Worm (Caenorhabditis elegans) whole organism, early embryonic: ENCODE results near the gene srh-122.

Source experiments
- aly-1 ChIP-seq: sonication (generic microtip); optimal IDR thresholded peaks from 2 replicates; lab custom pipeline; 2016; ENCODE audit warnings: missing genetic modification characterization, missing compliant biosample characterization
- ama-1 ChIP-seq: fragments of 150-350 bp; optimal IDR thresholded peaks from 2 replicates; lab custom pipeline; 2014
- ceh-13 ChIP-seq: fragments of 200-800 bp; sonication (Bioruptor generic); optimal IDR thresholded peaks from 2 replicates; lab custom pipeline; 2018; ENCODE audit warnings: mild to moderate bottlenecking, missing genetic modification characterization, missing compliant biosample characterization
- ceh-36 ChIP-seq: sonication (generic microtip); optimal IDR thresholded peaks from 2 replicates; lab custom pipeline; 2016; ENCODE audit warnings: missing genetic modification characterization, inconsistent platforms, missing compliant biosample characterization
- ets-7 ChIP-seq: sonication (generic microtip); optimal IDR thresholded peaks from 2 replicates; lab custom pipeline; 2016; ENCODE audit warnings: missing genotype, missing genetic modification characterization, missing compliant biosample characterization
- flt-1 ChIP-seq: fragments of 200-800 bp; sonication (Bioruptor generic); IDR thresholded peaks from 2 replicates; pipeline ENCODE4 v1.3.6; 2022; ENCODE audit warnings: missing genetic modification characterization, missing compliant biosample characterization
- hmbx-1 ChIP-seq: sonication (generic microtip); optimal IDR thresholded peaks from 2 replicates; lab custom pipeline; 2016; ENCODE audit warnings: mild to moderate bottlenecking, missing genetic modification characterization, missing compliant biosample characterization
- hmg-4 ChIP-seq: fragments of 200-800 bp; sonication (Bioruptor generic); optimal IDR thresholded peaks from 2 replicates; lab custom pipeline; 2018; ENCODE audit warnings: mild to moderate bottlenecking, missing genetic modification characterization, missing compliant biosample characterization
- hnd-1 ChIP-seq: sonication (generic microtip); optimal IDR thresholded peaks from 2 replicates; lab custom pipeline; 2016; ENCODE audit warnings: missing genetic modification characterization, missing compliant biosample characterization
- pes-1 ChIP-seq: fragments of 200-800 bp; sonication (Bioruptor generic); IDR thresholded peaks from 2 replicates; pipeline ENCODE4 v1.3.6; 2022; ENCODE audit warnings: missing genetic modification reagents, missing genetic modification characterization, missing compliant biosample characterization
- scrt-1 ChIP-seq: fragments of 200-800 bp; sonication (Bioruptor generic); IDR thresholded peaks from 2 replicates; pipeline ENCODE4 v1.3.6; 2022; ENCODE audit warnings: missing genetic modification characterization, missing compliant biosample characterization
- tbx-11 ChIP-seq: fragments of 200-800 bp; sonication (Bioruptor generic); IDR thresholded peaks from 2 replicates; pipeline ENCODE4 v1.3.6; 2022; ENCODE audit warnings: missing genetic modification characterization, missing compliant biosample characterization
- tbx-37 ChIP-seq: fragments of 200-800 bp; sonication (Bioruptor generic); conservative IDR thresholded peaks from 2 replicates; pipeline ENCODE4 v1.3.6; 2022; ENCODE audit warnings: missing genetic modification reagents, missing genetic modification characterization, missing compliant biosample characterization
- tra-4 ChIP-seq: sonication (generic microtip); optimal IDR thresholded peaks from 2 replicates; lab custom pipeline; 2017; ENCODE audit warnings: missing genetic modification characterization, missing compliant biosample characterization

- TF ChIP-seq flt-1 (GFP tag; lab: Robert Waterston, UW) (no peak), ama-1 (no peak), ceh-13 (GFP tag; lab: Kevin White, UChicago) (no peak), scrt-1 (GFP tag; lab: Robert Waterston, UW) (no peak), hnd-1 (no peak), tra-4 (tag; lab: Kevin White, UChicago) (no peak), pes-1 (no peak), hmg-4 (GFP tag; lab: Kevin White, UChicago) (no peak), ets-7 (tag; lab: Kevin White, UChicago) (no peak), aly-1 (tag; lab: Kevin White, UChicago) (no peak), ceh-36 (tag; lab: Kevin White, UChicago) (no peak), tbx-37 (no peak), hmbx-1 (tag; lab: Kevin White, UChicago) (no peak), tbx-11 (no peak)
These were observed 22.0 kb upstream of the srh-122 start, which contains the start of the genes T06E6.15 and sri-7 for ce11 chrV:15399691-15400377.
